Worm (Caenorhabditis elegans): ENCODE results near the gene Y97E10AL.1.

ce11 chrV:8034811-8035210 is 48.9 kb downstream of the Y97E10AL.1 start, which contains the start of gene algn-12:
- no peak for TF ChIP-seq zag-1 (tag; optimal IDR thresholded peaks at IDR 0.05)
- TF ChIP-seq pha-4 (tag; optimal IDR thresholded peaks at IDR 0.05) = no peak
- TF ChIP-seq tbx-2 (tag; optimal IDR thresholded peaks at IDR 0.05) = no peak
- no peak for TF ChIP-seq snpc-4 (tag; optimal IDR thresholded peaks at IDR 0.05)
- no peak for TF ChIP-seq ztf-11 (tag; optimal IDR thresholded peaks at IDR 0.05)
- no peak for TF ChIP-seq fkh-10 (GFP tag; optimal IDR thresholded peaks at IDR 0.05)
- TF ChIP-seq lin-39 (tag; optimal IDR thresholded peaks at IDR 0.05) = no peak

Measured in whole organism, L3 larva.